Worm (Caenorhabditis elegans) whole organism, L3 larva: Measurements from ENCODE around the gene F35H10.10.

Source experiments
- fkh-10 ChIP-seq: sonication (generic microtip); optimal IDR thresholded peaks from 2 replicates; lab custom pipeline; 2017; ENCODE audit warnings: missing biosample characterization, missing genetic modification reagents, missing genetic modification characterization
- lsy-12 ChIP-seq: sonication (generic microtip); optimal IDR thresholded peaks from 2 replicates; lab custom pipeline; 2016; ENCODE audit warnings: mild to moderate bottlenecking, missing genetic modification characterization, missing compliant biosample characterization
- snpc-4 ChIP-seq: fragments of 150-350 bp; optimal IDR thresholded peaks from 2 replicates; lab custom pipeline; 2014; ENCODE audit warnings: missing biosample characterization, missing genetic modification characterization

- TF ChIP-seq lsy-12 (tag; lab: Kevin White, UChicago): no peak
- TF ChIP-seq fkh-10 (GFP tag; lab: Kevin White, UChicago): no peak
- TF ChIP-seq snpc-4 (tag; lab: Kevin White, UChicago): no peak
Measured at ce11 chrIV:8303668-8304067, 9.1 kb downstream of the F35H10.10 start, which contains the start of gene vha-5.
